Fruit fly (Drosophila melanogaster) whole organism, embryonic: ENCODE data around the gene CG32388.

Experiments used
- Aef1 ChIP-seq: fragments of 200-800 bp; sonication (Bioruptor generic); IDR thresholded peaks from 3 replicates; pipeline ENCODE4 v1.3.6; 2022; ENCODE audit warnings: missing biosample characterization, missing genetic modification characterization
- Atf6 ChIP-seq: fragments of 200-800 bp; sonication (Bioruptor generic); IDR thresholded peaks from 2 replicates; pipeline ENCODE4 v1.3.6; 2022; ENCODE audit warnings: missing biosample characterization, missing genetic modification characterization
- CG1024 ChIP-seq: fragments of 200-800 bp; sonication (Bioruptor generic); IDR thresholded peaks from 2 replicates; pipeline ENCODE4 v1.3.6; 2022; ENCODE audit warnings: missing biosample characterization, missing genetic modification characterization
- CG11247 ChIP-seq: fragments of 200-800 bp; sonication (Bioruptor generic); IDR thresholded peaks from 2 replicates; pipeline ENCODE4 v1.3.6; 2022; ENCODE audit warnings: missing biosample characterization, missing genetic modification characterization
- CG11456 ChIP-seq: fragments of 200-800 bp; sonication (Bioruptor generic); IDR thresholded peaks from 3 replicates; pipeline ENCODE4 v1.3.6; 2022; ENCODE audit warnings: missing biosample characterization, missing genetic modification characterization
- CG12659 ChIP-seq: fragments of 200-800 bp; sonication (Bioruptor generic); optimal IDR thresholded peaks from 3 replicates; lab custom pipeline; 2017; ENCODE audit warnings: mild to moderate bottlenecking, missing biosample characterization, missing genetic modification reagents, missing genetic modification characterization
- CG13624 ChIP-seq: fragments of 200-800 bp; sonication (Bioruptor generic); optimal IDR thresholded peaks from 2 replicates; lab custom pipeline; 2016; ENCODE audit warnings: missing biosample characterization, missing genetic modification characterization
- CG14860 ChIP-seq: fragments of 200-800 bp; sonication (Bioruptor generic); IDR thresholded peaks from 3 replicates; pipeline ENCODE4 v1.3.6; 2022; ENCODE audit warnings: missing biosample characterization, missing genetic modification characterization; ENCODE audit not compliant: partially characterized antibody
- CG17568 ChIP-seq: fragments of 200-800 bp; sonication (Bioruptor generic); optimal IDR thresholded peaks from 2 replicates; lab custom pipeline; 2018; ENCODE audit warnings: missing biosample characterization, mild to moderate bottlenecking, missing genetic modification characterization, moderate library complexity
- CG2202 ChIP-seq: fragments of 200-800 bp; sonication (Bioruptor generic); optimal IDR thresholded peaks from 2 replicates; lab custom pipeline; 2018; ENCODE audit warnings: missing biosample characterization, mild to moderate bottlenecking, missing genetic modification characterization
- CG30020 ChIP-seq: fragments of 200-800 bp; optimal IDR thresholded peaks from 2 replicates; lab custom pipeline; 2019; ENCODE audit warnings: missing biosample characterization, mild to moderate bottlenecking, missing genetic modification characterization, moderate library complexity
- CG30431 ChIP-seq: fragments of 200-800 bp; sonication (Bioruptor generic); optimal IDR thresholded peaks from 2 replicates; lab custom pipeline; 2017; ENCODE audit warnings: missing biosample characterization, missing genetic modification characterization
- CG31441 ChIP-seq: fragments of 200-800 bp; sonication (Bioruptor generic); IDR thresholded peaks from 2 replicates; pipeline ENCODE4 v1.3.6; 2022; ENCODE audit warnings: missing biosample characterization, missing genetic modification characterization
- CG5180 ChIP-seq: fragments of 200-800 bp; sonication (Bioruptor generic); optimal IDR thresholded peaks from 3 replicates; lab custom pipeline; 2017; ENCODE audit warnings: missing biosample characterization, missing genetic modification characterization, mild to moderate bottlenecking, moderate library complexity, missing genetic modification reagents
- CG5245 ChIP-seq: fragments of 200-800 bp; sonication (Bioruptor generic); optimal IDR thresholded peaks from 3 replicates; lab custom pipeline; 2016; ENCODE audit warnings: missing biosample characterization, missing genetic modification characterization
- CG7271 ChIP-seq: fragments of 200-800 bp; sonication (Bioruptor generic); optimal IDR thresholded peaks from 2 replicates; lab custom pipeline; 2018; ENCODE audit warnings: missing biosample characterization, mild to moderate bottlenecking, missing genetic modification characterization, moderate library complexity
- CG7372 ChIP-seq: fragments of 200-800 bp; sonication (Bioruptor generic); IDR thresholded peaks from 2 replicates; pipeline ENCODE4 v1.3.6; 2022; ENCODE audit warnings: missing biosample characterization, missing genetic modification characterization
- CG7839 ChIP-seq: fragments of 200-800 bp; sonication (Bioruptor generic); optimal IDR thresholded peaks from 3 replicates; lab custom pipeline; 2018; ENCODE audit warnings: missing biosample characterization, mild to moderate bottlenecking, missing genetic modification characterization, moderate library complexity
- CG8281 ChIP-seq: fragments of 200-800 bp; sonication (Bioruptor generic); optimal IDR thresholded peaks from 2 replicates; lab custom pipeline; 2018; ENCODE audit warnings: missing biosample characterization, mild to moderate bottlenecking, missing genetic modification characterization, moderate library complexity
- D19B ChIP-seq: fragments of 200-800 bp; sonication (Bioruptor generic); optimal IDR thresholded peaks from 2 replicates; lab custom pipeline; 2017; ENCODE audit warnings: missing biosample characterization, mild to moderate bottlenecking, missing genetic modification characterization
- Dfd ChIP-seq, 2 experiments: fragments of >200 bp; optimal IDR thresholded peaks; 2 replicates each; lab custom pipeline; 2017; ENCODE audit warnings: missing biosample characterization in 2 of 2, missing genetic modification characterization in 2 of 2
- Eip74EF ChIP-seq, 2 experiments: fragments of 200-800 bp in 1 of 2; fragments of >200 bp in 1 of 2; sonication (Bioruptor generic) in 1 of 2; optimal IDR thresholded peaks; 2 replicates each; lab custom pipeline; 2017 to 2019; ENCODE audit warnings: missing biosample characterization in 2 of 2, missing genetic modification characterization in 2 of 2, mild to moderate bottlenecking in 1 of 2, moderate library complexity in 1 of 2
- Fer2 ChIP-seq: fragments of 200-800 bp; sonication (Bioruptor generic); optimal IDR thresholded peaks from 2 replicates; lab custom pipeline; 2018; ENCODE audit warnings: missing biosample characterization, mild to moderate bottlenecking, missing genetic modification characterization, moderate library complexity
- Mes4 ChIP-seq: fragments of 200-800 bp; sonication (Bioruptor generic); optimal IDR thresholded peaks from 2 replicates; lab custom pipeline; 2016; ENCODE audit warnings: missing biosample characterization, missing genetic modification characterization
- Mrtf ChIP-seq: fragments of 200-800 bp; sonication (Bioruptor generic); IDR thresholded peaks from 3 replicates; pipeline ENCODE4 v1.3.6; 2022; ENCODE audit warnings: missing biosample characterization, missing genetic modification characterization
- NC2α ChIP-seq: fragments of 200-800 bp; sonication (Bioruptor generic); optimal IDR thresholded peaks from 2 replicates; lab custom pipeline; 2016; ENCODE audit warnings: missing biosample characterization, missing genetic modification characterization
- Nf-YA ChIP-seq: fragments of 200-800 bp; sonication (Bioruptor generic); IDR thresholded peaks from 2 replicates; pipeline ENCODE4 v1.3.6; 2022; ENCODE audit warnings: missing biosample characterization, missing genetic modification characterization
- Vsx1 ChIP-seq: fragments of 200-800 bp; sonication (Bioruptor generic); optimal IDR thresholded peaks from 2 replicates; lab custom pipeline; 2017; ENCODE audit warnings: missing biosample characterization, mild to moderate bottlenecking, missing genetic modification characterization, missing genetic modification reagents
- Xbp1 ChIP-seq: fragments of 200-800 bp; sonication (Bioruptor generic); optimal IDR thresholded peaks from 3 replicates; lab custom pipeline; 2016; ENCODE audit warnings: missing biosample characterization, mild to moderate bottlenecking, missing genetic modification characterization
- al ChIP-seq: fragments of 200-800 bp; sonication (Bioruptor generic); IDR thresholded peaks from 2 replicates; pipeline ENCODE4 v1.3.6; 2022; ENCODE audit warnings: missing biosample characterization, missing genetic modification characterization
- chif ChIP-seq, 2 experiments: fragments of 200-800 bp; sonication (Bioruptor generic); optimal IDR thresholded peaks; 3 replicates each; lab custom pipeline; 2016; ENCODE audit warnings: missing biosample characterization in 2 of 2, missing genetic modification characterization in 2 of 2
- da ChIP-seq: fragments of 200-800 bp; sonication (Bioruptor generic); optimal IDR thresholded peaks from 2 replicates; lab custom pipeline; 2016; ENCODE audit warnings: missing biosample characterization, missing genetic modification characterization
- exex ChIP-seq: fragments of 200-800 bp; sonication (Bioruptor generic); optimal IDR thresholded peaks from 4 replicates; lab custom pipeline; 2018; ENCODE audit warnings: missing biosample characterization, mild to moderate bottlenecking, missing genetic modification characterization, moderate library complexity
- fd64A ChIP-seq: fragments of 200-800 bp; sonication (Bioruptor generic); optimal IDR thresholded peaks from 3 replicates; lab custom pipeline; 2018; ENCODE audit warnings: missing biosample characterization, mild to moderate bottlenecking, missing genetic modification characterization
- ftz-f1 ChIP-seq: fragments of 200-800 bp; sonication (Bioruptor generic); optimal IDR thresholded peaks from 2 replicates; lab custom pipeline; 2016; ENCODE audit warnings: missing biosample characterization, missing genetic modification characterization
- fu2 ChIP-seq: fragments of 200-800 bp; sonication (Bioruptor generic); optimal IDR thresholded peaks from 2 replicates; lab custom pipeline; 2016; ENCODE audit warnings: missing biosample characterization, missing genetic modification characterization
- grau ChIP-seq: fragments of 200-800 bp; optimal IDR thresholded peaks from 3 replicates; lab custom pipeline; 2019; ENCODE audit warnings: missing biosample characterization, mild to moderate bottlenecking, missing genetic modification characterization, moderate library complexity
- ind ChIP-seq: fragments of 200-800 bp; sonication (Bioruptor generic); optimal IDR thresholded peaks from 3 replicates; lab custom pipeline; 2016; ENCODE audit warnings: missing biosample characterization, missing genetic modification characterization
- kni ChIP-seq: fragments of 200-800 bp; sonication (Bioruptor generic); optimal IDR thresholded peaks from 3 replicates; lab custom pipeline; 2017; ENCODE audit warnings: mild to moderate bottlenecking, missing biosample characterization, missing genetic modification reagents, missing genetic modification characterization
- knrl ChIP-seq: fragments of 200-800 bp; sonication (Bioruptor generic); IDR thresholded peaks from 3 replicates; pipeline ENCODE4 v1.3.6; 2022; ENCODE audit warnings: missing biosample characterization, missing genetic modification characterization; ENCODE audit not compliant: partially characterized antibody
- peb ChIP-seq: fragments of 200-800 bp; sonication (Bioruptor generic); IDR thresholded peaks from 2 replicates; pipeline ENCODE4 v1.3.6; 2022; ENCODE audit warnings: missing biosample characterization, missing genetic modification characterization
- shn ChIP-seq: fragments of 200-800 bp; sonication (Bioruptor generic); optimal IDR thresholded peaks from 3 replicates; lab custom pipeline; 2016; ENCODE audit warnings: missing biosample characterization, missing genetic modification characterization
- sim ChIP-seq: fragments of 200-800 bp; sonication (Bioruptor generic); IDR thresholded peaks from 2 replicates; pipeline ENCODE4 v1.3.6; 2022; ENCODE audit warnings: missing biosample characterization, missing genetic modification characterization
- sisA ChIP-seq: fragments of 200-800 bp; sonication (Bioruptor generic); IDR thresholded peaks from 2 replicates; pipeline ENCODE4 v1.3.6; 2022; ENCODE audit warnings: missing biosample characterization, missing genetic modification characterization
- slou ChIP-seq: fragments of 200-800 bp; sonication (Bioruptor generic); optimal IDR thresholded peaks from 3 replicates; lab custom pipeline; 2016; ENCODE audit warnings: missing biosample characterization, missing genetic modification characterization
- sna ChIP-seq: fragments of 200-800 bp; sonication (Bioruptor generic); IDR thresholded peaks from 2 replicates; pipeline ENCODE4 v1.3.6; 2022; ENCODE audit warnings: missing biosample characterization, missing genetic modification characterization; ENCODE audit not compliant: partially characterized antibody
- ssp ChIP-seq: fragments of 200-800 bp; sonication (Bioruptor generic); IDR thresholded peaks from 2 replicates; pipeline ENCODE4 v1.3.6; 2022; ENCODE audit warnings: missing biosample characterization, missing genetic modification characterization
- tin ChIP-seq: fragments of 200-800 bp; sonication (Bioruptor generic); optimal IDR thresholded peaks from 3 replicates; lab custom pipeline; 2016; ENCODE audit warnings: missing biosample characterization, missing genetic modification characterization
- unc-4 ChIP-seq: fragments of 200-800 bp; sonication (Bioruptor generic); IDR thresholded peaks from 2 replicates; pipeline ENCODE4 v1.3.6; 2022; ENCODE audit warnings: missing biosample characterization, missing genetic modification characterization; ENCODE audit not compliant: partially characterized antibody

Gene CG32388

DNA sequence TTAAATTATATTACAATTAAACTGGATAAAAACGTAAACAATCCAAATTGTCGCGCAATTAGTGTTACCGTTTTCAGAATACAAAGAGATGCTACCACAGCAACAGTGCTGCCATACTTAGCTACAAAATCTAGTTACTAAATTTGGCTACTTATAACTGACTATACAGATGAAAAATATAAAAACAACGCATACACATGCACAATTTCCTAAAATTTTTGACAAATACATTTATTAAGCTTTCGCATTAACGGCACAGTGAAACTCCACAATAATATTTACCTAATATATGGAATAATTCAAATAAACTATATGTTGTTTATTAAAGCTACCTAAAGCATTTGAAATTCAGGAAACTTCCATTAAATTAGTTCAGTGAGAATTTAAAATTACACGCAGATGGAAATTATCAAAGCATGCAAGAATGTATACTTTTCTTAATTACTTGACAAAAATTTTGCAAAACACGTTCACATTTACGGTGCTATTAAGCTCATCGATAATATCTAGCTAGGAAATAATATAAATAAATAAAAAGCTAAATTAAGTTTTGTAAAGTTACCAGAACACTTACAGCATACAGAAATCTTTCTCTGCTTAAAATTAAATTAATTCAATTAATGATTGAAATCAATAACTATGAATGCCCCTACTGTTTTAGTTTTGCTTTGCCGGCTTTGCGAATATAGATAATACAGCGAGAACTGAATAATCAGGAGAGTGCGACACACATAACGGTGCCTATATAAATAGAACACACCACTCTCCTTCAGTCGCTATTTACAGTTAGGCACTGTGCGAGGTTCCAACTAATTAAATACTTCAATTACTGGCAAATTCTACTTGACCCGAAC lies 15.2 kb downstream of the CG32388 start, which contains the start of the genes Mis12 and CG9953 (continued):
- peak; percentile 24 for TF ChIP-seq tin (GFP tag; lab: Kevin White, UChicago)
- TF ChIP-seq da (GFP tag; lab: Kevin White, UChicago): no peak
- TF ChIP-seq grau: peak; percentile 36
- no peak for TF ChIP-seq CG8281 (tag; lab: Kevin White, UChicago)
- peak; percentile 27 for TF ChIP-seq Xbp1 (GFP tag; lab: Kevin White, UChicago)
- TF ChIP-seq ftz-f1 (GFP tag; lab: Kevin White, UChicago): no peak
- TF ChIP-seq Vsx1: no peak
- TF ChIP-seq Mrtf (GFP tag; lab: Robert Waterston, UW): no peak
- TF ChIP-seq CG12659 (GFP tag; lab: Kevin White, UChicago): peak; percentile 39
- peak; percentile 45 for TF ChIP-seq CG7839 (tag; lab: Kevin White, UChicago)
- TF ChIP-seq Eip74EF (GFP tag; optimal IDR thresholded peaks at IDR 0.05; lab: Kevin White, UChicago): peak in 1 of 2 experiments; percentile 17
- no peak for TF ChIP-seq shn (GFP tag; lab: Kevin White, UChicago)
- peak; percentile 40; the same call in 1 of the 2 replicates for TF ChIP-seq sim (GFP tag; lab: Robert Waterston, UW)
- no peak for TF ChIP-seq knrl (GFP tag; lab: Robert Waterston, UW)
- TF ChIP-seq CG13624 (GFP tag; lab: Kevin White, UChicago): no peak
- no peak for TF ChIP-seq Aef1 (GFP tag; lab: Robert Waterston, UW)
- TF ChIP-seq CG5180 (GFP tag; lab: Kevin White, UChicago): peak; percentile 59
- TF ChIP-seq Mes4: no peak
- peak; percentile 39; the same call in 1 of the 2 replicates for TF ChIP-seq CG1024 (GFP tag; lab: Robert Waterston, UW)
- no peak for TF ChIP-seq kni (GFP tag; lab: Kevin White, UChicago)
- no peak for TF ChIP-seq fu2 (GFP tag; lab: Kevin White, UChicago)
- TF ChIP-seq fd64A: no peak
- TF ChIP-seq ssp (GFP tag; lab: Robert Waterston, UW): peak; percentile 54
- no peak for TF ChIP-seq CG7372
- peak; percentile 46 for TF ChIP-seq CG30020 (tag; lab: Kevin White, UChicago)
- TF ChIP-seq Atf6: no peak
- no peak for TF ChIP-seq Fer2 (tag; lab: Kevin White, UChicago)
- no peak for TF ChIP-seq CG30431 (GFP tag; lab: Kevin White, UChicago)
- no peak for TF ChIP-seq CG5245
- TF ChIP-seq peb (GFP tag; lab: Robert Waterston, UW): no peak
- no peak for TF ChIP-seq CG11247 (GFP tag; lab: Robert Waterston, UW)
- no peak for TF ChIP-seq Nf-YA (GFP tag; lab: Robert Waterston, UW)
- no peak for TF ChIP-seq Dfd (GFP tag; optimal IDR thresholded peaks at IDR 0.05; lab: Kevin White, UChicago)
- no peak for TF ChIP-seq sisA (GFP tag; lab: Robert Waterston, UW)
- no peak for TF ChIP-seq D19B (GFP tag; lab: Kevin White, UChicago)
- no peak for TF ChIP-seq CG14860 (GFP tag; lab: Robert Waterston, UW)
- TF ChIP-seq ind (GFP tag; lab: Kevin White, UChicago): peak; percentile 3
- TF ChIP-seq CG31441 (GFP tag; lab: Robert Waterston, UW): no peak; the same call in 1 of the 2 replicates
- no peak for TF ChIP-seq NC2α (GFP tag; lab: Kevin White, UChicago)
- no peak for TF ChIP-seq al (GFP tag; lab: Robert Waterston, UW)
- TF ChIP-seq exex (tag; lab: Kevin White, UChicago): no peak
- no peak for TF ChIP-seq sna
- no peak for TF ChIP-seq chif (GFP tag; optimal IDR thresholded peaks at IDR 0.05; lab: Kevin White, UChicago)
- no peak for TF ChIP-seq unc-4 (GFP tag; lab: Robert Waterston, UW)
- no peak for TF ChIP-seq CG7271 (tag; lab: Kevin White, UChicago)
- TF ChIP-seq CG17568 (GFP tag; lab: Kevin White, UChicago): no peak
- TF ChIP-seq CG11456 (GFP tag; lab: Robert Waterston, UW): 0 out of 3 replicates have a peak, but pooled peaks have one; percentile 7
- TF ChIP-seq slou: no peak
- no peak for TF ChIP-seq CG2202 (tag; lab: Kevin White, UChicago)
